Worm (Caenorhabditis elegans): ENCODE measurements around the gene F46H5.3.

Gene F46H5.3

ce11 chrX:7264591-7265306, 26.3 kb upstream of the F46H5.3 start (continued):
- no peak for TF ChIP-seq ztf-1 (GFP tag; conservative IDR thresholded peaks at IDR 0.05)
- TF ChIP-seq lin-39 (tag; optimal IDR thresholded peaks at IDR 0.05) = no peak
- no peak for TF ChIP-seq ZK546.5 (tag; optimal IDR thresholded peaks at IDR 0.05)
- peak; percentile 97 for TF ChIP-seq F13H6.1 (tag; optimal IDR thresholded peaks at IDR 0.05)
- TF ChIP-seq lin-11 (tag; optimal IDR thresholded peaks at IDR 0.05) = peak; percentile 89
- TF ChIP-seq mdl-1 (tag; optimal IDR thresholded peaks at IDR 0.05) = peak in 1 of 2 experiments; percentile 52
- TF ChIP-seq snpc-4 (tag; optimal IDR thresholded peaks at IDR 0.05) = peak; percentile 75
- no peak for TF ChIP-seq aly-2 (tag; optimal IDR thresholded peaks at IDR 0.05)
- peak; percentile 78 for TF ChIP-seq sma-9 (GFP tag; optimal IDR thresholded peaks at IDR 0.05)
- TF ChIP-seq sma-9 (tag; optimal IDR thresholded peaks at IDR 0.05) = no peak
- TF ChIP-seq gmeb-1 (tag; optimal IDR thresholded peaks at IDR 0.05) = peak; percentile 37
- no peak for TF ChIP-seq nhr-237 (tag; optimal IDR thresholded peaks at IDR 0.05)

- peak; percentile 0 for TF ChIP-seq fos-1 (tag; optimal IDR thresholded peaks at IDR 0.05)
- TF ChIP-seq ceh-16 (tag; optimal IDR thresholded peaks at IDR 0.05) = no peak
Measured at ce11 chrX:7260327-7261019, 22.0 kb upstream of the F46H5.3 start, which contains the start of gene lact-1. TSS of gene lact-1 (minus strand) at chrX:7260377.

- peak; percentile 64 for TF ChIP-seq unc-55 (GFP tag; optimal IDR thresholded peaks at IDR 0.05)
- no peak for TF ChIP-seq skn-1 (tag; optimal IDR thresholded peaks at IDR 0.05)
Measured at ce11 chrX:7256891-7257290, 18.4 kb upstream of the F46H5.3 start, which contains the start of gene F46H5.5. TSS of gene F46H5.5 (minus strand) at chrX:7256991.

- TF ChIP-seq nhr-77 (tag; optimal IDR thresholded peaks at IDR 0.05) (no peak), sem-4 (tag; optimal IDR thresholded peaks at IDR 0.05) (no peak), unc-55 (GFP tag; optimal IDR thresholded peaks at IDR 0.05) (peak; percentile 32), nhr-129 (tag; optimal IDR thresholded peaks at IDR 0.05) (peak; percentile 47)
Measured at ce11 chrX:7254558-7254957, 16.1 kb upstream of the F46H5.3 start, which contains the start of gene F46H5.4. TSS of gene F46H5.4 (minus strand) at chrX:7254610.

ce11 chrX:7244756-7245155, 6.3 kb upstream of the F46H5.3 start:
- TF ChIP-seq sma-9 (GFP tag; optimal IDR thresholded peaks at IDR 0.05) (peak; percentile 66), sma-9 (tag; optimal IDR thresholded peaks at IDR 0.05) (no peak), ceh-82 (tag; optimal IDR thresholded peaks at IDR 0.05) (no peak), gmeb-1 (tag; optimal IDR thresholded peaks at IDR 0.05) (peak; percentile 60), elt-1 (tag; optimal IDR thresholded peaks at IDR 0.05) (no peak), F13H6.1 (tag; optimal IDR thresholded peaks at IDR 0.05) (peak; percentile 60), fos-1 (tag; optimal IDR thresholded peaks at IDR 0.05) (peak; percentile 61), sma-3 (GFP tag; optimal IDR thresholded peaks at IDR 0.05) (peak; percentile 37), crh-2 (tag; optimal IDR thresholded peaks at IDR 0.05) (peak; percentile 71)

ce11 chrX:7242878-7243277, 4.4 kb upstream of the F46H5.3 start, which contains the start of gene F46H5.7:
TSS of gene F46H5.7 (minus strand) at chrX:7242983.
- TF ChIP-seq nhr-129 (tag; optimal IDR thresholded peaks at IDR 0.05) (no peak), lin-13 (GFP tag; optimal IDR thresholded peaks at IDR 0.05) (no peak), alr-1 (tag; optimal IDR thresholded peaks at IDR 0.05) (no peak), sma-3 (GFP tag; optimal IDR thresholded peaks at IDR 0.05) (peak; percentile 3), aly-2 (tag; optimal IDR thresholded peaks at IDR 0.05) (no peak), crh-2 (tag; optimal IDR thresholded peaks at IDR 0.05) (no peak), egl-27 (tag; optimal IDR thresholded peaks at IDR 0.05) (no peak), nhr-21 (tag; optimal IDR thresholded peaks at IDR 0.05) (no peak), sma-9 (GFP tag; optimal IDR thresholded peaks at IDR 0.05) (peak; percentile 26), sma-9 (tag; optimal IDR thresholded peaks at IDR 0.05) (no peak)

ce11 chrX:7242119-7242518, 3.7 kb upstream of the F46H5.3 start:
- TF ChIP-seq C34F6.9 (tag; optimal IDR thresholded peaks at IDR 0.05) (no peak), gmeb-1 (tag; optimal IDR thresholded peaks at IDR 0.05) (peak; percentile 1), mdl-1 (tag; optimal IDR thresholded peaks at IDR 0.05) (no peak), aly-2 (tag; optimal IDR thresholded peaks at IDR 0.05) (no peak), ztf-1 (GFP tag; conservative IDR thresholded peaks at IDR 0.05) (no peak), Y55F3AM.14 (GFP tag; optimal IDR thresholded peaks at IDR 0.05) (no peak), ZK546.5 (tag; optimal IDR thresholded peaks at IDR 0.05) (no peak), blmp-1 (tag; optimal IDR thresholded peaks at IDR 0.05; ENCODE audit: insufficient read depth) (no peak), zag-1 (tag; optimal IDR thresholded peaks at IDR 0.05) (no peak), nhr-21 (tag; optimal IDR thresholded peaks at IDR 0.05) (peak; percentile 59), elt-1 (tag; optimal IDR thresholded peaks at IDR 0.05) (no peak), F13H6.1 (tag; optimal IDR thresholded peaks at IDR 0.05) (no peak), nhr-237 (tag; optimal IDR thresholded peaks at IDR 0.05) (no peak), sma-3 (GFP tag; optimal IDR thresholded peaks at IDR 0.05) (peak; percentile 81), ztf-11 (tag; optimal IDR thresholded peaks at IDR 0.05) (no peak), nhr-23 (tag; optimal IDR thresholded peaks at IDR 0.05) (no peak), sma-9 (GFP tag; optimal IDR thresholded peaks at IDR 0.05) (peak; percentile 57), sma-9 (tag; optimal IDR thresholded peaks at IDR 0.05) (no peak), R02D3.7 (tag; optimal IDR thresholded peaks at IDR 0.05) (no peak), skn-1 (tag; optimal IDR thresholded peaks at IDR 0.05) (no peak), dmd-4 (tag; optimal IDR thresholded peaks at IDR 0.05) (no peak), mab-5 (tag; optimal IDR thresholded peaks at IDR 0.05) (no peak)

Data from whole organism, L2 larva.